Worm (Caenorhabditis elegans) whole organism, L3 larva: ENCODE data around the gene srg-17.

Source experiments
- fkh-10 ChIP-seq: sonication (generic microtip); optimal IDR thresholded peaks from 2 replicates; lab custom pipeline; 2017; ENCODE audit warnings: missing biosample characterization, missing genetic modification reagents, missing genetic modification characterization
- nhr-77 ChIP-seq: fragments of 150-350 bp; optimal IDR thresholded peaks from 2 replicates; lab custom pipeline; 2014; ENCODE audit warnings: missing biosample characterization, missing genetic modification characterization
- pha-4 ChIP-seq: fragments of 150-350 bp; optimal IDR thresholded peaks from 2 replicates; lab custom pipeline; 2014; ENCODE audit warnings: missing biosample characterization, missing genetic modification reagents, missing genetic modification characterization
- skn-1 ChIP-seq: fragments of 150-350 bp; optimal IDR thresholded peaks from 2 replicates; lab custom pipeline; 2014; ENCODE audit warnings: missing biosample characterization, missing genetic modification characterization

ce11 chrII:12436717-12437116 lies 36.8 kb upstream of the srg-17 start:
- TF ChIP-seq skn-1 (no peak), fkh-10 (GFP tag; lab: Kevin White, UChicago) (no peak), nhr-77 (tag; lab: Kevin White, UChicago) (no peak), pha-4 (tag; lab: Kevin White, UChicago) (no peak)
